Worm (Caenorhabditis elegans): ENCODE data around the gene C01G5.4.

- TF ChIP-seq him-1 (tag; optimal IDR thresholded peaks at IDR 0.05) (no peak), dpl-1 (GFP tag; optimal IDR thresholded peaks at IDR 0.05) (no peak), mxl-1 (tag; optimal IDR thresholded peaks at IDR 0.05) (no peak)
These were observed 39.6 kb upstream of the C01G5.4 start for ce11 chrIV:6491915-6492314.

Measured in whole organism, young adult.